Worm (Caenorhabditis elegans): Measurements from ENCODE around the gene srbc-38.

srbc-38 gene

DNA sequence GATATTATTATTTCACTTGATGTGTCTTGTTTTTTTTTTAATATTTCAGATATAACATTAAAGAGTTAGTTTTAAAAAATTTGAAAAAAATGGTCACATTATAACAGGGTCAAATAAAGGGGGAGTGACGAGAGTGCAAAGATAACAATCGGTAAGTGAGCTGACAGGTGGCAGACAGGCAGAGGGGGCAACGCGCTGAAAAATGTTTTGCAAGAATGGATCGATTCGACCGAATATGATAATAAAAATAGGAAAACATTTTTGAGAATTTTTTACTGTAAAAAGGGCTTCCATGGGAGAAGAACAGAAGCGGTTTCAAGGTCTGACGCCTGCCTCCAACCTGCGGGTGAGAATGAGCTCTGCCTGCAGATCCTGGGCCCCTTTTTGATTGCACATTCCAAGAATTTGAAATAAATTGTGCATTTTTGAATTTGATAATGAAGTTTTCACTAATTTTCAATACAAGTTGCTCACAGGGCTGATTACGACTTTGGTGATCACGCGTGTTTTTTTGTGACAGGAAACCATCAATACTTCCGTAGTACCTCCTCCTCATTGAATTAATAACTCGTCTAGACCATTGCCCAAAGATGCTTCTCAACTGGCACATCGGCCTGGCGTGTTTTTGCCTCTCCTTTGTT, 7.4 kb upstream of the srbc-38 start, which contains the start of the genes ugt-29 and srx-5:
Gene ugt-29, minus strand, starts transcription at position 101 of the 641 bp plus-strand sequence.
Gene srx-5, plus strand, starts transcription at position 591 of the 641 bp plus-strand sequence.
- no peak for TF ChIP-seq T22C8.4 (GFP tag; IDR thresholded peaks at IDR 0.05)
- TF ChIP-seq ztf-29 (GFP tag; IDR thresholded peaks at IDR 0.05) = no peak

DNA sequence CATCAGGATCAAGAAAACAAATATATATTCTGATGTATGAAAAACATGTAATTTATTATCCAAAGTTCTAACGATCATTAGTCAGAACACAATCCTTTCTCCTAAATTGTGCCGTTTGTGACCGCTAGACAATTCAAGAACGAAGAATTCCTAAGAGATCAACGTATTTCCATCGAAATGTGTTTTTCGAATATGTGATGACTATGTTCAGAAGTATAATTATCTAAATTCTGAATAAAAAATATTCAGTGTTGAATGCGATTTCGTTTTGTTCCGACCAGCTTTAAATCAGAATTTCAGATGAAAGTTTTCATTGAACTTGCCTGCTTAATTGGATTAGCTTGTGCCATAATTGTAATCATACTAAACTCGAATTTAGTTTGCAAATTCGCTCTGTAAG, 4.8 kb upstream of the srbc-38 start, which contains the start of gene srbc-37:
Gene srbc-37, plus strand, starts transcription at position 301 of the 400 bp plus-strand sequence.
- TF ChIP-seq med-1 (GFP tag; optimal IDR thresholded peaks at IDR 0.05; ENCODE audit: insufficient read depth) (no peak), tab-1 (GFP tag; IDR thresholded peaks at IDR 0.05) (no peak), ztf-23 (GFP tag; IDR thresholded peaks at IDR 0.05) (no peak), cog-1 (tag; optimal IDR thresholded peaks at IDR 0.05) (no peak), flt-1 (GFP tag; IDR thresholded peaks at IDR 0.05) (no peak), T22C8.4 (GFP tag; IDR thresholded peaks at IDR 0.05) (no peak)

DNA sequence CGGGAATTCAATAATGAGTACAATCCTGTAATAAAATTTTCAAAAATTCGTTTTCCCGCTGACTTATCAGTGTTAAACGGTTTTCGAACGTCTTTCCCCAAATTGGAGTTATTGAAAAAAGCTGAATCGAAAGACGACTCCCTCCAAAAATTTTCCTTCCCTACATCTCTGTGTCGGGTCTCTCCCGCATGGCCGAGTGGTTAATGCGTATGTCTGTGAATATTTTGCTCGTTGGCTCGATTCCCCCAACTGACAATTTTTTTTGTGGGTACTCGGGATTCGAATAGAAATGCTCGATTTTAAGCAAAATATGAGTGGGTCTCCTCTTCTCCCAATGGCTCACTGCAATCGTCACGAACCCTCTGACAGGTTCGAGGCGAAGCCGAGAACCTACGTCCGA, 569 bp upstream of the srbc-38 start:
- TF ChIP-seq ztf-23 (GFP tag; IDR thresholded peaks at IDR 0.05) (peak; percentile 68; the same call in 1 of the 2 replicates), ref-1 (GFP tag; conservative IDR thresholded peaks at IDR 0.05) (peak; percentile 69), flt-1 (GFP tag; IDR thresholded peaks at IDR 0.05) (peak; percentile 66; the same call in 1 of the 2 replicates)

DNA sequence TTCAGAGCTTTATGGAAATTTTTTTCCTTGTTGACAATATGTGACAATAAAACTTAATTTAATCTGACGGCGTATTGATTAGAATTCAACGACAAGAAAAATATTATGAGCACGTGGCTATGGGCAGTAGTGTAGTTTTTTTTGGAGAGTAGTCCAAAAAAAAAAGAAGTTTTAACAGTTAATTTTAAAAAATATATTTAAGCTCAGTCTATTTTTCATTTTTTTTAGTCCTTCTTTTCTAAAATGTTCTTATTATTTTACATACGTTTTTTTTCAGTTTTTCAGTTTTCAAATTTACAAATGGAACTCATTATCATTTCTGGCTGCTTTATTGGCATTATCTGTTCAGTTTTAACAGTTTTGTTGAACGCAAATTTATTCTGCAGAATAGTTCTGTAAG, 1.8 kb downstream of the srbc-38 start, which contains the start of gene srbc-39:
Gene srbc-39, plus strand, starts transcription at position 301 of the 400 bp plus-strand sequence.
- TF ChIP-seq tab-1 (GFP tag; IDR thresholded peaks at IDR 0.05) = no peak
- no peak for TF ChIP-seq flt-1 (GFP tag; IDR thresholded peaks at IDR 0.05)
- TF ChIP-seq ztf-23 (GFP tag; IDR thresholded peaks at IDR 0.05) = no peak
- TF ChIP-seq T22C8.4 (GFP tag; IDR thresholded peaks at IDR 0.05) = no peak
- TF ChIP-seq klf-2 (GFP tag; conservative IDR thresholded peaks at IDR 0.05) = no peak
- no peak for TF ChIP-seq cog-1 (tag; optimal IDR thresholded peaks at IDR 0.05)
- no peak for TF ChIP-seq med-1 (GFP tag; optimal IDR thresholded peaks at IDR 0.05; ENCODE audit: insufficient read depth)
- TF ChIP-seq ztf-29 (GFP tag; IDR thresholded peaks at IDR 0.05) = no peak
- TF ChIP-seq ref-1 (GFP tag; conservative IDR thresholded peaks at IDR 0.05) = no peak

DNA sequence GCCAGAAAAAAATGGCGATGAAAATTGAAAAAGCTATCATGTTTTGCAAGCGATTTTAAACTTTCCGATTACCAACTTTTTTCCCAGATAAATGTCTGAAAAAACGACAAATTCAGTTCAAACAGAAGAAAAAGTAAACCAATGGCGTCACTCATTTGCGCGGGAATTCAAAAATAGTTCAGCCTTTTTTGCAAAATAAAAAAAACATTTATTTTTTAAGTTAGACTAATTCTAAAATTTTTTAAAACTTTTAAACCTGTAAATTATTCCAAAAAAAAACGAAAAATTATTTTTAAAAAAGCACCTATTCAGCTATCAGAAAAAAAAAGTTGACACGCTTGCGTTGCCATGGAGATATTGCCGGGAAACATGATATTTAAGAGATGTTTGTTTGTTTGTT, 5.9 kb downstream of the srbc-38 start, which contains the start of gene cyp-33C11:
Gene cyp-33C11, minus strand, starts transcription at position 101 of the 400 bp plus-strand sequence.
- TF ChIP-seq ztf-29 (GFP tag; IDR thresholded peaks at IDR 0.05) (no peak), ztf-23 (GFP tag; IDR thresholded peaks at IDR 0.05) (no peak), ref-1 (GFP tag; conservative IDR thresholded peaks at IDR 0.05) (no peak), klf-2 (GFP tag; conservative IDR thresholded peaks at IDR 0.05) (no peak), med-1 (GFP tag; optimal IDR thresholded peaks at IDR 0.05; ENCODE audit: insufficient read depth) (no peak), flt-1 (GFP tag; IDR thresholded peaks at IDR 0.05) (no peak), T22C8.4 (GFP tag; IDR thresholded peaks at IDR 0.05) (no peak), tab-1 (GFP tag; IDR thresholded peaks at IDR 0.05) (no peak), cog-1 (tag; optimal IDR thresholded peaks at IDR 0.05) (no peak)

DNA sequence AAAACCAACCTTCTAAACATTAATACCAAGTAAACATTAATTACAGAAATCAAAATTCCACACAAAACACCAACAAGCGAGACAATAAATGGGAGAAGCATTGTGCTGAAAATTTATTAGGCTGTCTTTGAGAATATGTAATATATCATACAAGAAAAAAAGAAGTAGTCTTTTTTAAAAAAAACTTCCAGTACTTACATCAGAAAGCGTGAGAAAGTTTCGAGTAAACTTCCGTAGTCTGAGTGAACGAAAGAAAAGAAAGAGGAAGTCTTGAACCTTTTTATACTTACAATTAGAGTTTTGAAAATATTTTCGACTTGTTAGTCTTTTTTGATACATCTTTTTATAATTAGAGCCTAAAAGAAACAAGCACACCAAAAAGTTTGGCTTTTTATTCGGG, 12.7 kb downstream of the srbc-38 start, which contains the start of gene srbc-40:
Gene srbc-40, minus strand, starts transcription at position 101 of the 400 bp plus-strand sequence.
- TF ChIP-seq flt-1 (GFP tag; IDR thresholded peaks at IDR 0.05) = no peak
- TF ChIP-seq T22C8.4 (GFP tag; IDR thresholded peaks at IDR 0.05) = no peak
- TF ChIP-seq tab-1 (GFP tag; IDR thresholded peaks at IDR 0.05) = no peak
- TF ChIP-seq klf-2 (GFP tag; conservative IDR thresholded peaks at IDR 0.05) = no peak
- TF ChIP-seq ztf-29 (GFP tag; IDR thresholded peaks at IDR 0.05) = no peak
- TF ChIP-seq med-1 (GFP tag; optimal IDR thresholded peaks at IDR 0.05; ENCODE audit: insufficient read depth) = no peak
- no peak for TF ChIP-seq ztf-23 (GFP tag; IDR thresholded peaks at IDR 0.05)

DNA sequence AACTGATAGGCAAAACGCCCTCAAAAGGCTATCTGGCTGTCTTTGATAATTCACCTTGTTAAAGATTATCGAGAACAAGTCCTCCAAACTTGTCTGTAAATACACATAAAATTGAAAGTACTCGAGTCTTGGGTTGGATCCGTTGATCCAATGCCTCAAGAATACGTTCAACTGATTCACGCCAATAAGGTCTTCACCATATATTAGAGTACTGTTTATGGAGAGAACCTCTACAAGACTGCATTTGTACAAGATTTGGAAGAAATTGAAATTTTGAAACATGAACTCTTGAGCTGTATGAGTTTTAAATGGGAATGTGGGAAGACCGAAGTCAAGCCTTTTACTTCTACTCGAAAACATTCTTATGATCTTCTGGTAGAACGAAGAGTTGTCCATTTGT, 15.9 kb downstream of the srbc-38 start:
- no peak for TF ChIP-seq cog-1 (tag; optimal IDR thresholded peaks at IDR 0.05)
- no peak for TF ChIP-seq ref-1 (GFP tag; conservative IDR thresholded peaks at IDR 0.05)
- no peak for TF ChIP-seq flt-1 (GFP tag; IDR thresholded peaks at IDR 0.05)

DNA sequence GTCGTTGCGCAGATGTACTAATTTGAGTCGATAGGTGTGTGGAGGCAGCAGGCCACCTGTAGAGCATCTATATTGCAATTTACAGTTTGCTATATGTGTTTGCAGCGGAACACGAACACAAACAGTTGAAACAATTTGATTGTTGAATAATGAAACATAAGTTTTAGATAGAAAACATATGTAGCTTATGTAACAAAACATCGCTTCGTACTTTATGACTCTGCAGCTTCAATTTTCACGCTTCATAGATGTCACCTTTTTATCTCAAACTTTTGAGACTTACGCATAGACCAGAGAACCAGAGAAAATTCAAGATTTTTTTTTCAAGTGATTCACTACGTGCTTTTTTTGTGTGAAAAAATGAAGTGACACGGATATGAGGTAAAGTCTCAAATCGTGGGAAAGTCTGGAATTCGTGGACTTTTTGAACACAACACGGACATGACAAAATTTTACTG, 16.9 kb downstream of the srbc-38 start, which contains the start of gene fbxb-72:
Gene fbxb-72, minus strand, starts transcription at position 58 of the 458 bp plus-strand sequence.
- TF ChIP-seq flt-1 (GFP tag; IDR thresholded peaks at IDR 0.05) = peak; percentile 51; the same call in 1 of the 2 replicates
- TF ChIP-seq ztf-29 (GFP tag; IDR thresholded peaks at IDR 0.05) = no peak

DNA sequence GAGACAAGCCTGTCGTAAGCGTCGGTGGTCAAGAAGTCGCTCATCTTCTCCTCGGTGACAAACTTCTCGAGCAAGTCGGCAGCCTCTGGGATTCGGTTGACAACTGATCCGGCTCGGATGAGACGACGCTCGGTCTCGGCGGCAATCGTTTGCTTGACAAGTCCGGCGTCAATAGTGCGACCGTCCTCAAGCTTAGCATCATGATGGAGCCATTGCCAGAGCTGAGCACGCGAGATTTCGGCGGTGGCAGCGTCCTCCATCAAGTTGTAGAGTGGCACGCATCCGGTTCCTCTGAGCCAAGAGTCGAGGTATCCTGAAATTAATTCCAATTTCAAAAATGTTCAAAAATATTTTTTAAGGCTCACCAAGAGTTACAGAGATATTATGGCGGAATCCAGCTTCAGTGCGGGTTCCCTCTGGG, 17.5 kb downstream of the srbc-38 start:
- no peak for TF ChIP-seq ztf-29 (GFP tag; IDR thresholded peaks at IDR 0.05)
- TF ChIP-seq ztf-23 (GFP tag; IDR thresholded peaks at IDR 0.05) = no peak
- TF ChIP-seq klf-2 (GFP tag; conservative IDR thresholded peaks at IDR 0.05) = no peak
- no peak for TF ChIP-seq med-1 (GFP tag; optimal IDR thresholded peaks at IDR 0.05; ENCODE audit: insufficient read depth)
- TF ChIP-seq ref-1 (GFP tag; conservative IDR thresholded peaks at IDR 0.05) = no peak
- no peak for TF ChIP-seq T22C8.4 (GFP tag; IDR thresholded peaks at IDR 0.05)
- TF ChIP-seq cog-1 (tag; optimal IDR thresholded peaks at IDR 0.05) = no peak
- no peak for TF ChIP-seq flt-1 (GFP tag; IDR thresholded peaks at IDR 0.05)
- TF ChIP-seq tab-1 (GFP tag; IDR thresholded peaks at IDR 0.05) = no peak

DNA sequence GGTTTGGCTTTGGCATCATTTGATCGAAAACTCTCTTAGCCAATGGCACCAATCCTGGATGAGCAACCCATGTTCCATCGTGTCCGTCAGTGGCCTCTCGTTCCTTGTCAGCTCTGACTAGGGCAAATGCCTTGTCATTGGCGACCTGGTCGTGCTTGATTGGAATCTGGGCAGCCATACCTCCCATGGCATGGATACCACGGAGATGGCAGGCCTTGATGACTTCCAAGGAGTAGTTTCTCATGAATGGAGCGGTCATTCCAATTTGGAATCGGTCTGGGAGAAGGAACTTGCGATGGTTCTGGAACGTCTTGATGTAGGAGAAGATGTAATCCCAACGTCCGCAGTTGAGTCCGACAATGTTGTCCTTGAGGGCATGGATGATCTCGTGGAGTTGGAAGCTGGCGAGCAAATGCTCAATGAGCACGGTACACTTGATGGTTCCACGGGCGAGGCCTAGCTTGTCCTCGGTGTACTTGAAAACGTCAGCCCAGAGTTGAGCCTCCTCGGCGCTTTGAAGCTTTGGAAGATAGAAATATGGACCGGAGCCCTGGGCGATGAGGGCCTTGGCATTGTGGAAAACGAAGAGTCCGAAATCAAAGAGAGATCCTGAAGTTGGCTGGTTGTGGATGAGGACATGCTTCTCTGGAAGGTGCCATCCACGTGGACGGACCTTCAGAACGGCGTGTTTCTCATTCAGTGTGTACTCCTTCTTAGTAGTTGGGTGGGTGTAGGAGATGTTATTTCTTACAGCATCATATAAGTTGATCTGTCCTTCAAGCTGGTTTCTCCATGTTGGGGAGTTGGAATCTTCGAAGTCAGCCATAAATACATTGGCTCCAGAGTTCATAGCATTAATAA, 18.2 kb downstream of the srbc-38 start:
- TF ChIP-seq ztf-29 (GFP tag; IDR thresholded peaks at IDR 0.05) (no peak), T22C8.4 (GFP tag; IDR thresholded peaks at IDR 0.05) (no peak), flt-1 (GFP tag; IDR thresholded peaks at IDR 0.05) (0 out of 2 replicates have a peak, but pooled peaks have one; percentile 45)
